Worm (Caenorhabditis elegans) whole organism, late embryonic: ENCODE measurements around the gene lsy-2.

Experiments used
- F13H6.1 ChIP-seq: sonication (generic microtip); optimal IDR thresholded peaks from 2 replicates; lab custom pipeline; 2016; ENCODE audit warnings: missing genetic modification characterization, missing compliant biosample characterization
- ahr-1 ChIP-seq: sonication (generic microtip); optimal IDR thresholded peaks from 2 replicates; lab custom pipeline; 2016; ENCODE audit warnings: missing genetic modification characterization, missing compliant biosample characterization
- ama-1 ChIP-seq: fragments of 150-350 bp; optimal IDR thresholded peaks from 2 replicates; lab custom pipeline; 2014
- ceh-2 ChIP-seq: sonication (generic microtip); optimal IDR thresholded peaks from 2 replicates; lab custom pipeline; 2016; ENCODE audit warnings: missing genotype, missing genetic modification characterization, missing compliant biosample characterization
- ceh-34 ChIP-seq: sonication (generic microtip); optimal IDR thresholded peaks from 2 replicates; lab custom pipeline; 2016; ENCODE audit warnings: mild to moderate bottlenecking, missing genetic modification characterization, missing compliant biosample characterization
- elt-2 ChIP-seq: sonication (generic microtip); optimal IDR thresholded peaks from 2 replicates; lab custom pipeline; 2016; ENCODE audit warnings: missing genetic modification reagents, missing genetic modification characterization, missing compliant biosample characterization
- pha-4 ChIP-seq: fragments of 150-350 bp; optimal IDR thresholded peaks from 2 replicates; lab custom pipeline; 2018; ENCODE audit warnings: missing biosample characterization, missing genetic modification reagents, missing genetic modification characterization

ce11 chrX:2140610-2141009 lies 51.1 kb downstream of the lsy-2 start:
- TF ChIP-seq ceh-34 (tag; lab: Kevin White, UChicago) (no peak), F13H6.1 (tag; lab: Kevin White, UChicago) (no peak), ahr-1 (no peak), elt-2 (tag; lab: Kevin White, UChicago) (no peak), ama-1 (lab: Kevin White, UChicago) (no peak), pha-4 (tag; lab: Kevin White, UChicago) (no peak), ceh-2 (tag; lab: Kevin White, UChicago) (no peak)
